Comparison of ENCODE assay signal across 2 fruit fly cellular contexts in genomic region chr3L:808725-809537, dm6.
TF ChIP-seq lines count a peak whose summit lies in the region.

No protein-coding gene starts in this region.

- no peak for TF ChIP-seq CTCF in whole organism, embryonic (GFP tag; optimal IDR thresholded peaks at IDR 0.05; lab: Kevin White, UChicago)

TF ChIP-seq in whole organism, adult, 20 proteins besides CTCF, POLR2A, EP300 and RAD21:
- peak; percentile 82 for TF ChIP-seq pad (GFP tag; optimal IDR thresholded peaks at IDR 0.05; lab: Kevin White, UChicago)
- no peak for TF ChIP-seq cnc (optimal IDR thresholded peaks at IDR 0.05; lab: Kevin White, UChicago)
TF ChIP-seq in whole organism, adult: peak in this region for 1.

TF ChIP-seq in whole organism, embryonic, 481 proteins besides CTCF, POLR2A, EP300 and RAD21 (continues in another document):
- TF ChIP-seq CG2875 (GFP tag; optimal IDR thresholded peaks at IDR 0.05; lab: Kevin White, UChicago), result no peak
- TF ChIP-seq ewg (GFP tag; optimal IDR thresholded peaks at IDR 0.05; lab: Kevin White, UChicago), result peak; percentile 16
- no peak for TF ChIP-seq CG8359 (GFP tag; optimal IDR thresholded peaks at IDR 0.05; lab: Kevin White, UChicago; ENCODE audit: borderline replicate concordance)
- no peak for TF ChIP-seq CG18764 (GFP tag; optimal IDR thresholded peaks at IDR 0.05; lab: Kevin White, UChicago)
- TF ChIP-seq HmgD (GFP tag; optimal IDR thresholded peaks at IDR 0.05; lab: Kevin White, UChicago), result no peak
- peak; percentile 33 for TF ChIP-seq oc (tag; optimal IDR thresholded peaks at IDR 0.05; lab: Kevin White, UChicago)
- no peak for TF ChIP-seq Hr3 (GFP tag; optimal IDR thresholded peaks at IDR 0.05; lab: Kevin White, UChicago)
- TF ChIP-seq unc-4 (GFP tag; IDR thresholded peaks at IDR 0.05; lab: Robert Waterston, UW; ENCODE audit: partially characterized antibody), result no peak
- no peak for TF ChIP-seq chn (GFP tag; optimal IDR thresholded peaks at IDR 0.05; lab: Kevin White, UChicago)
- TF ChIP-seq CG6765 (GFP tag; optimal IDR thresholded peaks at IDR 0.05; lab: Kevin White, UChicago), result no peak
- TF ChIP-seq nau (GFP tag; optimal IDR thresholded peaks at IDR 0.05; lab: Kevin White, UChicago), result no peak
- TF ChIP-seq vvl (GFP tag; IDR thresholded peaks at IDR 0.05; lab: Robert Waterston, UW), result peak; percentile 58; the same call in 1 of the 2 replicates
- no peak for TF ChIP-seq CrebB (tag; optimal IDR thresholded peaks at IDR 0.05; lab: Kevin White, UChicago)
- TF ChIP-seq gro (GFP tag; optimal IDR thresholded peaks at IDR 0.05; lab: Kevin White, UChicago), result no peak
- no peak for TF ChIP-seq CG1233 (GFP tag; optimal IDR thresholded peaks at IDR 0.05; lab: Kevin White, UChicago)
- no peak for TF ChIP-seq CG7786 (GFP tag; optimal IDR thresholded peaks at IDR 0.05; lab: Kevin White, UChicago)
- no peak for TF ChIP-seq bbx (GFP tag; IDR thresholded peaks at IDR 0.05; lab: Robert Waterston, UW; ENCODE audit: partially characterized antibody)
- TF ChIP-seq CG8089 (GFP tag; optimal IDR thresholded peaks at IDR 0.05; lab: Kevin White, UChicago), result no peak
- no peak for TF ChIP-seq CG14860 (GFP tag; IDR thresholded peaks at IDR 0.05; lab: Robert Waterston, UW; ENCODE audit: partially characterized antibody)
- no peak for TF ChIP-seq CG6689 (GFP tag; IDR thresholded peaks at IDR 0.05; lab: Robert Waterston, UW)
- no peak for TF ChIP-seq pnt (GFP tag; optimal IDR thresholded peaks at IDR 0.05; lab: Kevin White, UChicago)
- no peak for TF ChIP-seq cas (GFP tag; IDR thresholded peaks at IDR 0.05; lab: Robert Waterston, UW)
- TF ChIP-seq pros (GFP tag; optimal IDR thresholded peaks at IDR 0.05; lab: Kevin White, UChicago), result peak; percentile 44
- no peak for TF ChIP-seq grau (tag; optimal IDR thresholded peaks at IDR 0.05; lab: Kevin White, UChicago)
- TF ChIP-seq CG4404 (GFP tag; IDR thresholded peaks at IDR 0.05; lab: Robert Waterston, UW), result no peak
- no peak for TF ChIP-seq zen (tag; optimal IDR thresholded peaks at IDR 0.05; lab: Kevin White, UChicago)
- TF ChIP-seq gt (GFP tag; IDR thresholded peaks at IDR 0.05; lab: Robert Waterston, UW), result no peak
- TF ChIP-seq Nf-YC (tag; optimal IDR thresholded peaks at IDR 0.05; lab: Kevin White, UChicago), result peak; percentile 84
- TF ChIP-seq Oli (tag; optimal IDR thresholded peaks at IDR 0.05; lab: Kevin White, UChicago), result no peak
- TF ChIP-seq jumu (GFP tag; optimal IDR thresholded peaks at IDR 0.05; lab: Kevin White, UChicago), result no peak
- TF ChIP-seq lov (optimal IDR thresholded peaks at IDR 0.05; lab: Kevin White, UChicago), result no peak
- no peak for TF ChIP-seq lov (GFP tag; IDR thresholded peaks at IDR 0.05; lab: Robert Waterston, UW)
- TF ChIP-seq HLHmδ (GFP tag; optimal IDR thresholded peaks at IDR 0.05; lab: Kevin White, UChicago), result no peak
- no peak for TF ChIP-seq ro (GFP tag; IDR thresholded peaks at IDR 0.05; lab: Robert Waterston, UW)
- no peak for TF ChIP-seq sens-2 (GFP tag; IDR thresholded peaks at IDR 0.05; lab: Robert Waterston, UW)
- TF ChIP-seq Trl (optimal IDR thresholded peaks at IDR 0.05; lab: Kevin White, UChicago), result peak; percentile 31 to 56
- no peak for TF ChIP-seq Trl (GFP tag; optimal IDR thresholded peaks at IDR 0.05; lab: Kevin White, UChicago)
- TF ChIP-seq Nf-YB (GFP tag; optimal IDR thresholded peaks at IDR 0.05; lab: Kevin White, UChicago), result peak; percentile 84
- no peak for TF ChIP-seq sim (GFP tag; IDR thresholded peaks at IDR 0.05; lab: Robert Waterston, UW)
- no peak for TF ChIP-seq Hsf (GFP tag; optimal IDR thresholded peaks at IDR 0.05; lab: Kevin White, UChicago)
- TF ChIP-seq CG9727 (GFP tag; optimal IDR thresholded peaks at IDR 0.05; lab: Kevin White, UChicago), result no peak
- TF ChIP-seq Hmr (GFP tag; optimal IDR thresholded peaks at IDR 0.05; lab: Kevin White, UChicago), result no peak
- no peak for TF ChIP-seq CG12769 (tag; optimal IDR thresholded peaks at IDR 0.05; lab: Kevin White, UChicago)
- TF ChIP-seq Ets65A (GFP tag; lab: Kevin White, UChicago), result peak; percentile 12
- no peak for TF ChIP-seq HLH4C (GFP tag; IDR thresholded peaks at IDR 0.05; lab: Robert Waterston, UW; ENCODE audit: partially characterized antibody)
- no peak for TF ChIP-seq NfI (GFP tag; optimal IDR thresholded peaks at IDR 0.05; lab: Kevin White, UChicago)
- no peak for TF ChIP-seq lola (GFP tag; optimal IDR thresholded peaks at IDR 0.05; lab: Kevin White, UChicago)
- no peak for TF ChIP-seq Dad (GFP tag; optimal IDR thresholded peaks at IDR 0.05; lab: Kevin White, UChicago)
- TF ChIP-seq CG30403 (GFP tag; optimal IDR thresholded peaks at IDR 0.05; lab: Kevin White, UChicago), result no peak
- TF ChIP-seq CG11560 (tag; IDR thresholded peaks at IDR 0.05; lab: Robert Waterston, UW), result no peak
- TF ChIP-seq Bgb (GFP tag; IDR thresholded peaks at IDR 0.05; lab: Robert Waterston, UW; ENCODE audit: partially characterized antibody), result no peak
- TF ChIP-seq CG17385 (GFP tag; optimal IDR thresholded peaks at IDR 0.05; lab: Kevin White, UChicago), result no peak
- TF ChIP-seq Neu2 (GFP tag; optimal IDR thresholded peaks at IDR 0.05; lab: Kevin White, UChicago; ENCODE audit: borderline replicate concordance), result no peak
- no peak for TF ChIP-seq C15 (GFP tag; IDR thresholded peaks at IDR 0.05; lab: Robert Waterston, UW)
- no peak for TF ChIP-seq dmrt99B (tag; optimal IDR thresholded peaks at IDR 0.05; lab: Kevin White, UChicago)
- TF ChIP-seq CG11695 (GFP tag; IDR thresholded peaks at IDR 0.05; lab: Robert Waterston, UW), result no peak
- TF ChIP-seq Camta (GFP tag; optimal IDR thresholded peaks at IDR 0.05; lab: Kevin White, UChicago), result no peak
- no peak for TF ChIP-seq aop (GFP tag; IDR thresholded peaks at IDR 0.05; lab: Robert Waterston, UW)
- TF ChIP-seq CG12219 (GFP tag; optimal IDR thresholded peaks at IDR 0.05; lab: Kevin White, UChicago), result no peak
- TF ChIP-seq cad (GFP tag; optimal IDR thresholded peaks at IDR 0.05; lab: Kevin White, UChicago), result no peak
- TF ChIP-seq Atf6 (GFP tag; IDR thresholded peaks at IDR 0.05; lab: Robert Waterston, UW), result no peak
- no peak for TF ChIP-seq Xrp1 (GFP tag; IDR thresholded peaks at IDR 0.05; lab: Robert Waterston, UW)
- TF ChIP-seq Dfd (GFP tag; optimal IDR thresholded peaks at IDR 0.05; lab: Kevin White, UChicago), result no peak
- TF ChIP-seq H15 (GFP tag; IDR thresholded peaks at IDR 0.05; lab: Robert Waterston, UW), result no peak
- TF ChIP-seq CG43689 (GFP tag; IDR thresholded peaks at IDR 0.05; lab: Robert Waterston, UW), result no peak
- TF ChIP-seq abd-A (tag; optimal IDR thresholded peaks at IDR 0.05; lab: Kevin White, UChicago), result peak; percentile 6
- no peak for TF ChIP-seq CG4328 (GFP tag; optimal IDR thresholded peaks at IDR 0.05; lab: Kevin White, UChicago)
- TF ChIP-seq pzg (GFP tag; optimal IDR thresholded peaks at IDR 0.05; lab: Kevin White, UChicago), result no peak
- TF ChIP-seq CG2129 (GFP tag; IDR thresholded peaks at IDR 0.05; lab: Robert Waterston, UW; ENCODE audit: partially characterized antibody), result no peak
- no peak for TF ChIP-seq Side (GFP tag; optimal IDR thresholded peaks at IDR 0.05; lab: Kevin White, UChicago)
- TF ChIP-seq gfzf (GFP tag; optimal IDR thresholded peaks at IDR 0.05; lab: Kevin White, UChicago), result no peak
- TF ChIP-seq ems (GFP tag; optimal IDR thresholded peaks at IDR 0.05; lab: Kevin White, UChicago), result no peak
- TF ChIP-seq Doc3 (GFP tag; IDR thresholded peaks at IDR 0.05; lab: Robert Waterston, UW; ENCODE audit: partially characterized antibody), result no peak
- TF ChIP-seq ERR (GFP tag; optimal IDR thresholded peaks at IDR 0.05; lab: Kevin White, UChicago), result no peak
- no peak for TF ChIP-seq Hand (GFP tag; optimal IDR thresholded peaks at IDR 0.05; lab: Kevin White, UChicago)
- no peak for TF ChIP-seq ftz-f1 (GFP tag; optimal IDR thresholded peaks at IDR 0.05; lab: Kevin White, UChicago)
- peak; percentile 28 for TF ChIP-seq grn (GFP tag; optimal IDR thresholded peaks at IDR 0.05; lab: Kevin White, UChicago)
- peak; percentile 64 for TF ChIP-seq Deaf1 (tag; optimal IDR thresholded peaks at IDR 0.05; lab: Kevin White, UChicago)
- TF ChIP-seq dm (GFP tag; optimal IDR thresholded peaks at IDR 0.05; lab: Kevin White, UChicago), result no peak
- TF ChIP-seq CG3995 (GFP tag; optimal IDR thresholded peaks at IDR 0.05; lab: Kevin White, UChicago), result no peak
- TF ChIP-seq CG15696 (tag; optimal IDR thresholded peaks at IDR 0.05; lab: Kevin White, UChicago), result no peak
- TF ChIP-seq Hey (tag; optimal IDR thresholded peaks at IDR 0.05; lab: Kevin White, UChicago), result peak; percentile 91
- no peak for TF ChIP-seq NFAT (GFP tag; IDR thresholded peaks at IDR 0.05; lab: Robert Waterston, UW)
- no peak for TF ChIP-seq inv (GFP tag; IDR thresholded peaks at IDR 0.05; lab: Robert Waterston, UW; ENCODE audit: partially characterized antibody)
- peak; percentile 7 for TF ChIP-seq Fer1 (GFP tag; optimal IDR thresholded peaks at IDR 0.05; lab: Kevin White, UChicago)
- TF ChIP-seq CG32532 (GFP tag; IDR thresholded peaks at IDR 0.05; lab: Robert Waterston, UW), result no peak
- no peak for TF ChIP-seq CG4360 (GFP tag; IDR thresholded peaks at IDR 0.05; lab: Robert Waterston, UW)
- no peak for TF ChIP-seq CG11456 (GFP tag; IDR thresholded peaks at IDR 0.05; lab: Robert Waterston, UW)
- no peak for TF ChIP-seq sima (GFP tag; optimal IDR thresholded peaks at IDR 0.05; lab: Kevin White, UChicago)
- TF ChIP-seq chinmo (GFP tag; IDR thresholded peaks at IDR 0.05; lab: Robert Waterston, UW; ENCODE audit: partially characterized antibody), result 0 out of 4 replicates have a peak, but pooled peaks have one; percentile 34
- TF ChIP-seq CG4707 (GFP tag; optimal IDR thresholded peaks at IDR 0.05; lab: Kevin White, UChicago), result peak; percentile 14
- TF ChIP-seq phol (tag; optimal IDR thresholded peaks at IDR 0.05; lab: Kevin White, UChicago), result peak; percentile 22
- no peak for TF ChIP-seq Awh (GFP tag; IDR thresholded peaks at IDR 0.05; lab: Robert Waterston, UW)
